Worm (Caenorhabditis elegans) whole organism, L1 larva: ENCODE data around the gene nhr-172.

Experiments used
- C04F5.9 ChIP-seq: sonication (generic microtip); optimal IDR thresholded peaks from 2 replicates; lab custom pipeline; 2016; ENCODE audit warnings: missing genetic modification characterization, missing compliant biosample characterization
- F16B12.6 ChIP-seq: fragments of 150-350 bp; optimal IDR thresholded peaks from 2 replicates; lab custom pipeline; 2014; ENCODE audit warnings: missing biosample characterization, missing genetic modification characterization
- Y116A8C.19 ChIP-seq: sonication (generic microtip); optimal IDR thresholded peaks from 2 replicates; lab custom pipeline; 2016; ENCODE audit warnings: missing compliant biosample characterization, missing genetic modification characterization, borderline replicate concordance
- aha-1 ChIP-seq: fragments of 150-350 bp; optimal IDR thresholded peaks from 2 replicates; lab custom pipeline; 2014; ENCODE audit warnings: missing biosample characterization, missing genetic modification characterization
- alr-1 ChIP-seq: fragments of 200-800 bp; sonication (Bioruptor generic); optimal IDR thresholded peaks from 2 replicates; lab custom pipeline; 2018; ENCODE audit warnings: borderline replicate concordance, mild to moderate bottlenecking, missing genetic modification characterization, missing compliant biosample characterization
- aly-2 ChIP-seq: fragments of 150-350 bp; optimal IDR thresholded peaks from 2 replicates; lab custom pipeline; 2014; ENCODE audit warnings: missing biosample characterization, missing genetic modification characterization
- blmp-1 ChIP-seq: fragments of 150-350 bp; optimal IDR thresholded peaks from 2 replicates; lab custom pipeline; 2014; ENCODE audit warnings: missing biosample characterization, missing genetic modification characterization
- ceh-63 ChIP-seq: fragments of 200-800 bp; sonication (Bioruptor generic); optimal IDR thresholded peaks from 2 replicates; lab custom pipeline; 2018; ENCODE audit warnings: mild to moderate bottlenecking, missing genetic modification characterization, missing compliant biosample characterization
- ceh-8 ChIP-seq: fragments of 200-800 bp; sonication (Bioruptor generic); optimal IDR thresholded peaks from 2 replicates; lab custom pipeline; 2018; ENCODE audit warnings: mild to moderate bottlenecking, missing genetic modification characterization, moderate library complexity, missing compliant biosample characterization
- ceh-88 ChIP-seq: fragments of 200-800 bp; sonication (Bioruptor generic); IDR thresholded peaks from 2 replicates; pipeline ENCODE4 v1.3.6; 2022; ENCODE audit warnings: missing genetic modification characterization, missing compliant biosample characterization
- ces-1 ChIP-seq: fragments of 150-350 bp; optimal IDR thresholded peaks from 2 replicates; lab custom pipeline; 2014; ENCODE audit warnings: missing biosample characterization, missing genetic modification reagents, missing genetic modification characterization
- dpl-1 ChIP-seq, 3 experiments: fragments of 150-350 bp in 2 of 3; sonication (generic microtip) in 1 of 3; optimal IDR thresholded peaks; 2 replicates each; lab custom pipeline; 2014 to 2017; ENCODE audit warnings: missing biosample characterization in 3 of 3, missing genetic modification characterization in 3 of 3, missing genetic modification reagents in 3 of 3
- dsc-1 ChIP-seq: sonication (generic microtip); optimal IDR thresholded peaks from 2 replicates; lab custom pipeline; 2016; ENCODE audit warnings: mild to moderate bottlenecking, missing genetic modification characterization, missing compliant biosample characterization
- efl-1 ChIP-seq, 4 experiments: fragments of 150-350 bp; optimal IDR thresholded peaks in 3 of 4; peaks in 1 of 4; 1 replicate in 1 of 4; 2 replicates in 3 of 4; lab custom pipeline; 2014; ENCODE audit warnings: missing biosample characterization in 2 of 4, missing genetic modification characterization in 2 of 4, missing genetic modification reagents in 2 of 4
- efl-3 ChIP-seq: fragments of 200-800 bp; sonication (Bioruptor generic); optimal IDR thresholded peaks from 2 replicates; lab custom pipeline; 2018; ENCODE audit warnings: mild to moderate bottlenecking, missing genetic modification characterization, missing compliant biosample characterization
- egl-27 ChIP-seq, 2 experiments: fragments of 150-350 bp in 1 of 2; sonication (generic microtip); optimal IDR thresholded peaks; 3 replicates each; lab custom pipeline; 2017 to 2018; ENCODE audit warnings: missing biosample characterization in 2 of 2, missing genetic modification characterization in 2 of 2, missing genetic modification reagents in 2 of 2
- elt-2 ChIP-seq: sonication (generic microtip); optimal IDR thresholded peaks from 2 replicates; lab custom pipeline; 2016; ENCODE audit warnings: missing genetic modification characterization, mild to moderate bottlenecking, inconsistent platforms, missing compliant biosample characterization, missing genetic modification reagents
- fkh-10 ChIP-seq: sonication (generic microtip); optimal IDR thresholded peaks from 2 replicates; lab custom pipeline; 2017; ENCODE audit warnings: missing biosample characterization, missing genetic modification reagents, missing genetic modification characterization
- fkh-4 ChIP-seq: sonication (generic microtip); optimal IDR thresholded peaks from 2 replicates; lab custom pipeline; 2016; ENCODE audit warnings: missing compliant biosample characterization, missing genetic modification characterization, borderline replicate concordance
- fkh-8 ChIP-seq: sonication (generic microtip); optimal IDR thresholded peaks from 2 replicates; lab custom pipeline; 2016; ENCODE audit warnings: mild to moderate bottlenecking, missing genetic modification characterization, missing compliant biosample characterization
- fos-1 ChIP-seq: fragments of 150-350 bp; optimal IDR thresholded peaks from 2 replicates; lab custom pipeline; 2014; ENCODE audit warnings: missing biosample characterization, missing genetic modification characterization
- grh-1 ChIP-seq: fragments of 200-800 bp; sonication (Bioruptor generic); IDR thresholded peaks from 2 replicates; pipeline ENCODE4 v1.3.6; 2022; ENCODE audit warnings: missing genetic modification reagents, missing genetic modification characterization, missing compliant biosample characterization
- hlh-17 ChIP-seq: fragments of 200-800 bp; sonication (Bioruptor generic); optimal IDR thresholded peaks from 2 replicates; lab custom pipeline; 2018; ENCODE audit warnings: missing genetic modification characterization, mild to moderate bottlenecking, missing compliant biosample characterization, moderate library complexity, borderline replicate concordance
- hpl-2 ChIP-seq: fragments of 150-350 bp; optimal IDR thresholded peaks from 2 replicates; lab custom pipeline; 2014; ENCODE audit warnings: missing biosample characterization, missing genetic modification reagents, missing genetic modification characterization
- irx-1 ChIP-seq: sonication (generic microtip); optimal IDR thresholded peaks from 2 replicates; lab custom pipeline; 2016; ENCODE audit warnings: missing genetic modification characterization, missing compliant biosample characterization
- isw-1 ChIP-seq: fragments of 200-800 bp; sonication (Bioruptor generic); IDR thresholded peaks from 2 replicates; pipeline ENCODE4 v1.3.6; 2022; ENCODE audit warnings: missing genetic modification characterization, missing compliant biosample characterization
- jun-1 ChIP-seq: fragments of 150-350 bp; optimal IDR thresholded peaks from 2 replicates; lab custom pipeline; 2014; ENCODE audit warnings: missing biosample characterization, missing genetic modification reagents, missing genetic modification characterization
- lin-15B ChIP-seq: fragments of 150-350 bp; sonication (generic microtip); optimal IDR thresholded peaks from 3 replicates; lab custom pipeline; 2014; ENCODE audit warnings: missing biosample characterization, missing genetic modification characterization
- lin-39 ChIP-seq: fragments of 150-350 bp; optimal IDR thresholded peaks from 2 replicates; lab custom pipeline; 2014; ENCODE audit warnings: missing biosample characterization, missing genetic modification reagents, missing genetic modification characterization
- lir-3 ChIP-seq: sonication (generic microtip); optimal IDR thresholded peaks from 2 replicates; lab custom pipeline; 2016; ENCODE audit warnings: mild to moderate bottlenecking, missing genetic modification characterization, moderate library complexity, missing compliant biosample characterization; ENCODE audit not compliant: poor library complexity
- nhr-11 ChIP-seq: fragments of 150-350 bp; optimal IDR thresholded peaks from 2 replicates; lab custom pipeline; 2014; ENCODE audit warnings: missing biosample characterization, missing genetic modification characterization
- nhr-12 ChIP-seq: sonication (generic microtip); optimal IDR thresholded peaks from 2 replicates; lab custom pipeline; 2017; ENCODE audit warnings: missing biosample characterization, missing genetic modification characterization
- nhr-20 ChIP-seq: sonication (generic microtip); optimal IDR thresholded peaks from 2 replicates; lab custom pipeline; 2016; ENCODE audit warnings: mild to moderate bottlenecking, missing genetic modification characterization, missing compliant biosample characterization
- nhr-237 ChIP-seq: fragments of 150-350 bp; optimal IDR thresholded peaks from 2 replicates; lab custom pipeline; 2014; ENCODE audit warnings: missing biosample characterization, missing genetic modification characterization
- nhr-28 ChIP-seq: fragments of 150-350 bp; optimal IDR thresholded peaks from 2 replicates; lab custom pipeline; 2014; ENCODE audit warnings: missing biosample characterization, missing genetic modification characterization
- nhr-71 ChIP-seq: sonication (generic microtip); optimal IDR thresholded peaks from 2 replicates; lab custom pipeline; 2016; ENCODE audit warnings: mild to moderate bottlenecking, missing genetic modification characterization, moderate library complexity, missing compliant biosample characterization
- nhr-77 ChIP-seq: fragments of 150-350 bp; optimal IDR thresholded peaks from 2 replicates; lab custom pipeline; 2014; ENCODE audit warnings: missing biosample characterization, missing genetic modification characterization
- nhr-84 ChIP-seq: sonication (generic microtip); optimal IDR thresholded peaks from 2 replicates; lab custom pipeline; 2017; ENCODE audit warnings: missing biosample characterization, missing genetic modification characterization
- nhr-85 ChIP-seq: sonication (generic microtip); peaks from one replicate; lab custom pipeline; 2016; ENCODE audit warnings: missing genetic modification characterization, inconsistent platforms, missing compliant biosample characterization
- pag-3 ChIP-seq: sonication (generic microtip); optimal IDR thresholded peaks from 2 replicates; lab custom pipeline; 2017; ENCODE audit warnings: missing genetic modification characterization, mild to moderate bottlenecking, missing compliant biosample characterization, antibody characterized with exemption, borderline replicate concordance; ENCODE audit not compliant: insufficient read depth
- pqm-1 ChIP-seq: sonication (generic microtip); optimal IDR thresholded peaks from 3 replicates; lab custom pipeline; 2017; ENCODE audit warnings: missing biosample characterization, missing genetic modification characterization
- skn-1 ChIP-seq: fragments of 150-350 bp; optimal IDR thresholded peaks from 2 replicates; lab custom pipeline; 2014; ENCODE audit warnings: missing biosample characterization, missing genetic modification characterization
- snpc-4 ChIP-seq: fragments of 150-350 bp; optimal IDR thresholded peaks from 2 replicates; lab custom pipeline; 2014; ENCODE audit warnings: missing biosample characterization, missing genetic modification characterization
- snu-23 ChIP-seq: sonication (generic microtip); optimal IDR thresholded peaks from 2 replicates; lab custom pipeline; 2016; ENCODE audit warnings: missing genetic modification characterization, missing compliant biosample characterization
- sup-37 ChIP-seq: fragments of 200-800 bp; sonication (Bioruptor generic); optimal IDR thresholded peaks from 2 replicates; lab custom pipeline; 2018; ENCODE audit warnings: mild to moderate bottlenecking, missing genetic modification characterization, missing compliant biosample characterization
- swsn-7 ChIP-seq: sonication (generic microtip); optimal IDR thresholded peaks from 2 replicates; lab custom pipeline; 2016; ENCODE audit warnings: missing genetic modification characterization, missing compliant biosample characterization
- unc-62 ChIP-seq: fragments of 150-350 bp; optimal IDR thresholded peaks from 2 replicates; lab custom pipeline; 2014; ENCODE audit warnings: missing biosample characterization, missing genetic modification reagents, missing genetic modification characterization
- unc-86 ChIP-seq: sonication (generic microtip); optimal IDR thresholded peaks from 2 replicates; lab custom pipeline; 2016; ENCODE audit warnings: missing genetic modification characterization, missing compliant biosample characterization
- vab-15 ChIP-seq: sonication (generic microtip); optimal IDR thresholded peaks from 2 replicates; lab custom pipeline; 2017; ENCODE audit warnings: missing genotype, mild to moderate bottlenecking, missing genetic modification characterization, missing compliant biosample characterization
- xbp-1 ChIP-seq: sonication (generic microtip); optimal IDR thresholded peaks from 2 replicates; lab custom pipeline; 2016; ENCODE audit warnings: missing genetic modification characterization, missing compliant biosample characterization
- zag-1 ChIP-seq: fragments of 150-350 bp; optimal IDR thresholded peaks from 2 replicates; lab custom pipeline; 2014; ENCODE audit warnings: missing biosample characterization, missing genetic modification characterization
- zip-4 ChIP-seq: fragments of 200-800 bp; sonication (Bioruptor generic); optimal IDR thresholded peaks from 2 replicates; lab custom pipeline; 2018; ENCODE audit warnings: mild to moderate bottlenecking, missing genetic modification characterization, moderate library complexity, missing compliant biosample characterization
- ztf-11 ChIP-seq, 2 experiments: sonication (generic microtip); optimal IDR thresholded peaks; 2 replicates each; lab custom pipeline; 2016 to 2017; ENCODE audit warnings: missing genetic modification characterization in 2 of 2, missing biosample characterization in 1 of 2, missing compliant biosample characterization in 1 of 2

Gene nhr-172

ce11 chrV:7465509-7465908, 43.3 kb upstream of the nhr-172 start, which contains the start of gene F25E5.1:
TSS of gene F25E5.1 (plus strand) at chrV:7465884.
- TF ChIP-seq fkh-4 (tag; lab: Kevin White, UChicago) (peak; percentile 30), fos-1 (tag; lab: Kevin White, UChicago) (no peak), nhr-85 (tag; lab: Kevin White, UChicago) (peak; percentile 87), ztf-11 (tag; optimal IDR thresholded peaks at IDR 0.05; lab: Kevin White, UChicago) (peak in 1 of 2 experiments; percentile 72), fkh-8 (tag; lab: Kevin White, UChicago) (peak; percentile 82), lir-3 (peak; percentile 86), nhr-20 (peak; percentile 71), vab-15 (no peak), efl-3 (no peak), alr-1 (tag; lab: Kevin White, UChicago) (no peak), irx-1 (tag; lab: Kevin White, UChicago) (peak; percentile 44), C04F5.9 (tag; lab: Kevin White, UChicago) (no peak), zip-4 (GFP tag; lab: Kevin White, UChicago) (no peak), nhr-12 (tag; lab: Kevin White, UChicago) (no peak), dsc-1 (tag; lab: Kevin White, UChicago) (peak; percentile 56), sup-37 (GFP tag; lab: Kevin White, UChicago) (no peak), pag-3 (tag; lab: Kevin White, UChicago) (no peak), nhr-28 (tag; lab: Kevin White, UChicago) (no peak), nhr-71 (tag; lab: Kevin White, UChicago) (peak; percentile 80), zag-1 (tag; lab: Kevin White, UChicago) (no peak), unc-86 (tag; lab: Kevin White, UChicago) (peak; percentile 47), F16B12.6 (peak; percentile 42), ceh-63 (no peak), ces-1 (GFP tag; lab: Kevin White, UChicago) (no peak), aly-2 (no peak), unc-62 (GFP tag; lab: Kevin White, UChicago) (no peak), ceh-8 (GFP tag; lab: Kevin White, UChicago) (peak; percentile 18), pqm-1 (tag; lab: Kevin White, UChicago) (no peak), elt-2 (tag; lab: Kevin White, UChicago) (peak; percentile 33), snpc-4 (tag; lab: Kevin White, UChicago) (peak; percentile 47), ceh-88 (no peak), dpl-1 (GFP tag; optimal IDR thresholded peaks at IDR 0.05; lab: Kevin White, UChicago) (peak; percentile 49 to 72 (median 63)), egl-27 (tag; optimal IDR thresholded peaks at IDR 0.05; lab: Kevin White, UChicago) (no peak), efl-1 (optimal IDR thresholded peaks at IDR 0.05; lab: Kevin White, UChicago) (peak; percentile 79 to 81), efl-1 (GFP tag; optimal IDR thresholded peaks at IDR 0.05 in 1 of 2; lab: Kevin White, UChicago) (peak; percentile 73 to 93), xbp-1 (tag; lab: Kevin White, UChicago) (peak; percentile 59), blmp-1 (tag; lab: Kevin White, UChicago) (peak; percentile 37), nhr-77 (tag; lab: Kevin White, UChicago) (peak; percentile 34), Y116A8C.19 (no peak), nhr-237 (tag; lab: Kevin White, UChicago) (no peak), nhr-84 (no peak), fkh-10 (GFP tag; lab: Kevin White, UChicago) (no peak), isw-1 (GFP tag; lab: Robert Waterston, UW) (peak; percentile 57), grh-1 (GFP tag; lab: Robert Waterston, UW) (no peak), skn-1 (tag; lab: Kevin White, UChicago) (peak; percentile 49), hpl-2 (GFP tag; lab: Kevin White, UChicago) (no peak), swsn-7 (tag; lab: Kevin White, UChicago) (peak; percentile 61), lin-39 (tag; lab: Kevin White, UChicago) (no peak), snu-23 (GFP tag; lab: Kevin White, UChicago) (peak; percentile 76), lin-15B (peak; percentile 31), nhr-11 (tag; lab: Kevin White, UChicago) (no peak), hlh-17 (GFP tag; lab: Kevin White, UChicago) (no peak), aha-1 (no peak), jun-1 (tag; lab: Kevin White, UChicago) (peak; percentile 2)
